Worm (Caenorhabditis elegans) whole organism, L1 larva: ENCODE data around the gene C24H11.5.

ENCODE experiments used
- C16A3.4 ChIP-seq: fragments of 150-350 bp; optimal IDR thresholded peaks from 2 replicates; lab custom pipeline; 2014; ENCODE audit warnings: missing biosample characterization, missing genetic modification characterization
- C34B4.2 ChIP-seq: sonication (generic microtip); optimal IDR thresholded peaks from 2 replicates; lab custom pipeline; 2017; ENCODE audit warnings: mild to moderate bottlenecking, missing genetic modification characterization, missing compliant biosample characterization
- F16B12.6 ChIP-seq: fragments of 150-350 bp; optimal IDR thresholded peaks from 2 replicates; lab custom pipeline; 2014; ENCODE audit warnings: missing biosample characterization, missing genetic modification characterization
- aly-2 ChIP-seq: fragments of 150-350 bp; optimal IDR thresholded peaks from 2 replicates; lab custom pipeline; 2014; ENCODE audit warnings: missing biosample characterization, missing genetic modification characterization
- ceh-8 ChIP-seq: fragments of 200-800 bp; sonication (Bioruptor generic); optimal IDR thresholded peaks from 2 replicates; lab custom pipeline; 2018; ENCODE audit warnings: mild to moderate bottlenecking, missing genetic modification characterization, moderate library complexity, missing compliant biosample characterization
- ceh-82 ChIP-seq, 3 experiments: fragments of 150-350 bp in 1 of 3; sonication (generic microtip) in 2 of 3; optimal IDR thresholded peaks; 2 replicates each; lab custom pipeline; 2014 to 2017; ENCODE audit warnings: missing biosample characterization in 3 of 3, missing genetic modification characterization in 3 of 3
- ceh-88 ChIP-seq: fragments of 200-800 bp; sonication (Bioruptor generic); IDR thresholded peaks from 2 replicates; pipeline ENCODE4 v1.3.6; 2022; ENCODE audit warnings: missing genetic modification characterization, missing compliant biosample characterization
- dpl-1 ChIP-seq, 3 experiments: fragments of 150-350 bp in 2 of 3; sonication (generic microtip) in 1 of 3; optimal IDR thresholded peaks; 2 replicates each; lab custom pipeline; 2014 to 2017; ENCODE audit warnings: missing biosample characterization in 3 of 3, missing genetic modification characterization in 3 of 3, missing genetic modification reagents in 3 of 3
- dsc-1 ChIP-seq: sonication (generic microtip); optimal IDR thresholded peaks from 2 replicates; lab custom pipeline; 2016; ENCODE audit warnings: mild to moderate bottlenecking, missing genetic modification characterization, missing compliant biosample characterization
- efl-1 ChIP-seq, 4 experiments: fragments of 150-350 bp; optimal IDR thresholded peaks in 3 of 4; peaks in 1 of 4; 1 replicate in 1 of 4; 2 replicates in 3 of 4; lab custom pipeline; 2014; ENCODE audit warnings: missing biosample characterization in 2 of 4, missing genetic modification characterization in 2 of 4, missing genetic modification reagents in 2 of 4
- elt-3 ChIP-seq, 6 experiments: fragments of 150-350 bp in 1 of 6; sonication (generic microtip); optimal IDR thresholded peaks; 2 replicates each; lab custom pipeline; 2017 to 2018; ENCODE audit warnings: missing biosample characterization in 6 of 6, missing genetic modification characterization in 6 of 6, inconsistent platforms in 1 of 6
- fkh-10 ChIP-seq: sonication (generic microtip); optimal IDR thresholded peaks from 2 replicates; lab custom pipeline; 2017; ENCODE audit warnings: missing biosample characterization, missing genetic modification reagents, missing genetic modification characterization
- fkh-8 ChIP-seq: sonication (generic microtip); optimal IDR thresholded peaks from 2 replicates; lab custom pipeline; 2016; ENCODE audit warnings: mild to moderate bottlenecking, missing genetic modification characterization, missing compliant biosample characterization
- fos-1 ChIP-seq: fragments of 150-350 bp; optimal IDR thresholded peaks from 2 replicates; lab custom pipeline; 2014; ENCODE audit warnings: missing biosample characterization, missing genetic modification characterization
- irx-1 ChIP-seq: sonication (generic microtip); optimal IDR thresholded peaks from 2 replicates; lab custom pipeline; 2016; ENCODE audit warnings: missing genetic modification characterization, missing compliant biosample characterization
- isw-1 ChIP-seq: fragments of 200-800 bp; sonication (Bioruptor generic); IDR thresholded peaks from 2 replicates; pipeline ENCODE4 v1.3.6; 2022; ENCODE audit warnings: missing genetic modification characterization, missing compliant biosample characterization
- jun-1 ChIP-seq: fragments of 150-350 bp; optimal IDR thresholded peaks from 2 replicates; lab custom pipeline; 2014; ENCODE audit warnings: missing biosample characterization, missing genetic modification reagents, missing genetic modification characterization
- lin-14 ChIP-seq: fragments of 200-800 bp; sonication (Bioruptor generic); optimal IDR thresholded peaks from 2 replicates; lab custom pipeline; 2018; ENCODE audit warnings: mild to moderate bottlenecking, missing genetic modification characterization, moderate library complexity, missing compliant biosample characterization
- lin-35 ChIP-seq, 2 experiments: fragments of 150-350 bp; optimal IDR thresholded peaks; 2 replicates each; lab custom pipeline; 2014; ENCODE audit warnings: missing biosample characterization in 2 of 2, missing genetic modification characterization in 2 of 2, missing genetic modification reagents in 2 of 2
- lin-39 ChIP-seq: fragments of 150-350 bp; optimal IDR thresholded peaks from 2 replicates; lab custom pipeline; 2014; ENCODE audit warnings: missing biosample characterization, missing genetic modification reagents, missing genetic modification characterization
- lir-3 ChIP-seq: sonication (generic microtip); optimal IDR thresholded peaks from 2 replicates; lab custom pipeline; 2016; ENCODE audit warnings: mild to moderate bottlenecking, missing genetic modification characterization, moderate library complexity, missing compliant biosample characterization; ENCODE audit not compliant: poor library complexity
- lsy-2 ChIP-seq, 2 experiments: fragments of 150-350 bp; optimal IDR thresholded peaks; 2 replicates each; lab custom pipeline; 2014; ENCODE audit warnings: missing biosample characterization in 2 of 2, missing genetic modification characterization in 2 of 2
- mdl-1 ChIP-seq, 2 experiments: fragments of 150-350 bp; optimal IDR thresholded peaks; 2 replicates each; lab custom pipeline; 2014 to 2017; ENCODE audit warnings: missing biosample characterization in 2 of 2, missing genetic modification characterization in 2 of 2, inconsistent platforms in 1 of 2
- mep-1 ChIP-seq: fragments of 150-350 bp; optimal IDR thresholded peaks from 2 replicates; lab custom pipeline; 2014; ENCODE audit warnings: missing biosample characterization, missing genetic modification characterization
- nhr-19 ChIP-seq: fragments of 200-800 bp; sonication (Bioruptor generic); conservative IDR thresholded peaks from 2 replicates; pipeline ENCODE4 v1.3.6; 2022; ENCODE audit warnings: missing genetic modification characterization, missing compliant biosample characterization
- nhr-20 ChIP-seq: sonication (generic microtip); optimal IDR thresholded peaks from 2 replicates; lab custom pipeline; 2016; ENCODE audit warnings: mild to moderate bottlenecking, missing genetic modification characterization, missing compliant biosample characterization
- nhr-47 ChIP-seq: sonication (generic microtip); optimal IDR thresholded peaks from 2 replicates; lab custom pipeline; 2016; ENCODE audit warnings: mild to moderate bottlenecking, missing genetic modification characterization, moderate library complexity, missing compliant biosample characterization
- nhr-71 ChIP-seq: sonication (generic microtip); optimal IDR thresholded peaks from 2 replicates; lab custom pipeline; 2016; ENCODE audit warnings: mild to moderate bottlenecking, missing genetic modification characterization, moderate library complexity, missing compliant biosample characterization
- nhr-76 ChIP-seq: sonication (generic microtip); optimal IDR thresholded peaks from 2 replicates; lab custom pipeline; 2017; ENCODE audit warnings: missing biosample characterization, missing genetic modification characterization
- nhr-85 ChIP-seq: sonication (generic microtip); peaks from one replicate; lab custom pipeline; 2016; ENCODE audit warnings: missing genetic modification characterization, inconsistent platforms, missing compliant biosample characterization
- nhr-90 ChIP-seq: sonication (generic microtip); optimal IDR thresholded peaks from 2 replicates; lab custom pipeline; 2016; ENCODE audit warnings: mild to moderate bottlenecking, missing genetic modification characterization, missing compliant biosample characterization; ENCODE audit not compliant: poor library complexity
- rnt-1 ChIP-seq: sonication (generic microtip); optimal IDR thresholded peaks from 2 replicates; lab custom pipeline; 2016; ENCODE audit warnings: mild to moderate bottlenecking, missing genetic modification characterization, moderate library complexity, missing compliant biosample characterization
- skn-1 ChIP-seq: fragments of 150-350 bp; optimal IDR thresholded peaks from 2 replicates; lab custom pipeline; 2014; ENCODE audit warnings: missing biosample characterization, missing genetic modification characterization
- snpc-4 ChIP-seq: fragments of 150-350 bp; optimal IDR thresholded peaks from 2 replicates; lab custom pipeline; 2014; ENCODE audit warnings: missing biosample characterization, missing genetic modification characterization
- snu-23 ChIP-seq: sonication (generic microtip); optimal IDR thresholded peaks from 2 replicates; lab custom pipeline; 2016; ENCODE audit warnings: missing genetic modification characterization, missing compliant biosample characterization
- swsn-7 ChIP-seq: sonication (generic microtip); optimal IDR thresholded peaks from 2 replicates; lab custom pipeline; 2016; ENCODE audit warnings: missing genetic modification characterization, missing compliant biosample characterization
- tbx-2 ChIP-seq: sonication (generic microtip); optimal IDR thresholded peaks from 2 replicates; lab custom pipeline; 2016; ENCODE audit warnings: missing genetic modification characterization, missing compliant biosample characterization
- unc-98 ChIP-seq: fragments of 200-800 bp; sonication (Bioruptor generic); IDR thresholded peaks from 2 replicates; pipeline ENCODE4 v1.3.6; 2022; ENCODE audit warnings: missing genetic modification characterization, missing compliant biosample characterization
- xbp-1 ChIP-seq: sonication (generic microtip); optimal IDR thresholded peaks from 2 replicates; lab custom pipeline; 2016; ENCODE audit warnings: missing genetic modification characterization, missing compliant biosample characterization
- ztf-4 ChIP-seq: fragments of 150-350 bp; optimal IDR thresholded peaks from 2 replicates; lab custom pipeline; 2014; ENCODE audit warnings: missing biosample characterization, missing genetic modification characterization

Gene C24H11.5

DNA sequence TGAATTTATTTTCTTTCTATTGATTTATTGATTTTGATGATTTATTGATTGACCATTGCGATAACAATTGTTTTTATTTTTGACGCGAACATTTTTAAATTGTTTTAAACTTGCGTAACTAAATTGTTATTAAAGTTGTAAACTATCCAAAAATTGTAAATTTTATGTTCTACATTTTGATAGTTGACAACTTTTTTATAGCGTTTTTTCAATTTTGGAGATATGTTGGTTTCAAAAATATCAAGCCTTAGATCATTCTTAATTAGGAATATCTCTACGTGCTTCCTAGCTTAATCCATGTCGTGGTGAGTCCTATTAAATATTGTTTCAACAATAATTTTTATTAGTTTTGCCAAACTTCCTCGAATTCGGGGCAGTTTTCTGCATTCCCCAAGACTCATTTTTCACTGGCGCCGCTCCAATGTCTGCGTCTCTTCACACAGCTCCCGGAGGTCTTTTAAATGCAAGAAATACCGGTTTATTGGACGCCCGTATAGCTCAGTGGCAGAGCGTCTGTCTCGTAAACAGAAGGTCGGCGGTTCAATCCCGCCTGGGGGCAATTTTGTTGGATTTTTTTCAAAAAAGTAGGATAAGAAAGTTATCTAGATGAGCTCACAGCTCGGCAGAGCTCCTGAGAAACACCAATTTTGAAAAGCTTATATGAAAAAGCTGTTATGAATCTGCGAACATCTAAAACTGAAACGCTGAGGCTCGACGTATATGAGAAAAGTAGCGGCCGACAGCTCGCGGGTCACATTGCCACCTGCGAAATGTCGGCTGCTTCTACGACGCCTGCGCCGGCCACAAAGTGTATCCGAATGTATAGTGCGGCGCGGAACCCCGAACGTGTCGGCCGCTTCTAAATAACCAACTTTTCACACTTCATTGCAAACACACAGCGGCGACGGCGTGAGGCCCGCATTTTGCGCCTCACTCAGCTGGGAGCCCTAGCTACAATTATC lies 12.5 kb downstream of the C24H11.5 start, which contains the start of gene C24H11.2:
Gene C24H11.2, minus strand, starts transcription at position 51 of the 962 bp plus-strand sequence.
- TF ChIP-seq fkh-10 (peak; percentile 0), fos-1 (tag; lab: Kevin White, UChicago) (peak; percentile 62), ceh-8 (GFP tag; lab: Kevin White, UChicago) (peak; percentile 14), mep-1 (peak; percentile 74), jun-1 (tag; lab: Kevin White, UChicago) (peak; percentile 39), unc-98 (GFP tag; lab: Robert Waterston, UW) (peak; percentile 57; the same call in 1 of the 2 replicates), irx-1 (tag; lab: Kevin White, UChicago) (peak; percentile 62), nhr-47 (tag; lab: Kevin White, UChicago) (peak; percentile 70), ceh-82 (tag; optimal IDR thresholded peaks at IDR 0.05; lab: Kevin White, UChicago) (peak; percentile 41 to 47 (median 47)), nhr-90 (tag; lab: Kevin White, UChicago) (peak; percentile 57), nhr-76 (peak; percentile 11), lin-35 (GFP tag; optimal IDR thresholded peaks at IDR 0.05; lab: Kevin White, UChicago) (peak; percentile 46 to 72), snu-23 (GFP tag; lab: Kevin White, UChicago) (peak; percentile 73), ceh-88 (0 out of 2 replicates have a peak, but pooled peaks have one; percentile 11), F16B12.6 (tag; lab: Kevin White, UChicago) (peak; percentile 53), fkh-8 (tag; lab: Kevin White, UChicago) (peak; percentile 54), dpl-1 (GFP tag; optimal IDR thresholded peaks at IDR 0.05; lab: Kevin White, UChicago) (peak; percentile 50 to 56 (median 55)), C16A3.4 (peak; percentile 56), swsn-7 (tag; lab: Kevin White, UChicago) (peak; percentile 60), snpc-4 (tag; lab: Kevin White, UChicago) (peak; percentile 94), lin-39 (peak; percentile 17), efl-1 (optimal IDR thresholded peaks at IDR 0.05; lab: Kevin White, UChicago) (peak; percentile 46 to 64), efl-1 (GFP tag; optimal IDR thresholded peaks at IDR 0.05 in 1 of 2; lab: Kevin White, UChicago) (peak; percentile 55 to 96), aly-2 (peak; percentile 17), isw-1 (GFP tag; lab: Robert Waterston, UW) (0 out of 2 replicates have a peak, but pooled peaks have one; percentile 4), nhr-20 (peak; percentile 53), nhr-85 (tag; lab: Kevin White, UChicago) (peak; percentile 74), tbx-2 (peak; percentile 58), lin-14 (GFP tag; lab: Kevin White, UChicago) (peak; percentile 56), nhr-71 (tag; lab: Kevin White, UChicago) (peak; percentile 72), lir-3 (tag; lab: Kevin White, UChicago) (peak; percentile 39), lsy-2 (tag; optimal IDR thresholded peaks at IDR 0.05; lab: Kevin White, UChicago) (peak; percentile 52 to 76), xbp-1 (tag; lab: Kevin White, UChicago) (peak; percentile 62), rnt-1 (peak; percentile 82), elt-3 (tag; optimal IDR thresholded peaks at IDR 0.05; lab: Kevin White, UChicago) (peak in 1 of 6 experiments; percentile 29), nhr-19 (GFP tag; lab: Robert Waterston, UW) (peak; percentile 63), mdl-1 (tag; optimal IDR thresholded peaks at IDR 0.05; lab: Kevin White, UChicago) (peak in 1 of 2 experiments; percentile 48), skn-1 (tag; lab: Kevin White, UChicago) (peak; percentile 40), dsc-1 (tag; lab: Kevin White, UChicago) (peak; percentile 63)

- no peak for TF ChIP-seq skn-1 (tag; lab: Kevin White, UChicago)
- TF ChIP-seq lin-14 (GFP tag; lab: Kevin White, UChicago) = peak; percentile 69
- TF ChIP-seq C34B4.2 = no peak
- no peak for TF ChIP-seq efl-1 (optimal IDR thresholded peaks at IDR 0.05; lab: Kevin White, UChicago)
- TF ChIP-seq efl-1 (GFP tag; optimal IDR thresholded peaks at IDR 0.05 in 1 of 2; lab: Kevin White, UChicago) = peak in 1 of 2 experiments; percentile 78
- no peak for TF ChIP-seq rnt-1
- TF ChIP-seq ztf-4 (tag; lab: Kevin White, UChicago) = no peak
- no peak for TF ChIP-seq lir-3 (tag; lab: Kevin White, UChicago)
Observed at ce11 chrIII:11794389-11794788, 14.4 kb downstream of the C24H11.5 start.
